Fruit fly (Drosophila melanogaster): ENCODE measurements around the gene CG43618.
"Not testable (repeated sequence)": the region's sequence is repeated elsewhere in the genome, so short reads cannot be mapped to it uniquely, and the experiment has no call there.

- TF ChIP-seq CG8478, CTCF (optimal IDR thresholded peaks at IDR 0.05): not testable (repeated sequence)
These were observed 44.9 kb downstream of the CG43618 start, which contains the start of gene CG7900 for dm6 chr3R:8093824-8094223.
